Worm (Caenorhabditis elegans) whole organism, mixed stage, embryonic: ENCODE results near the gene C30A5.10.

Experiments
- bed-3 ChIP-seq: fragments of 200-800 bp; sonication (Bioruptor generic); optimal IDR thresholded peaks from 3 replicates; lab custom pipeline; 2018; ENCODE audit warnings: mild to moderate bottlenecking, missing genetic modification characterization, moderate library complexity, missing compliant biosample characterization
- ces-1 ChIP-seq: fragments of 150-350 bp; optimal IDR thresholded peaks from 2 replicates; lab custom pipeline; 2014; ENCODE audit warnings: missing biosample characterization, missing genetic modification reagents, missing genetic modification characterization
- lin-13 ChIP-seq: fragments of 150-350 bp; optimal IDR thresholded peaks from 2 replicates; lab custom pipeline; 2014; ENCODE audit warnings: missing biosample characterization, missing genetic modification characterization
- lsy-2 ChIP-seq: fragments of 150-350 bp; optimal IDR thresholded peaks from 2 replicates; lab custom pipeline; 2014; ENCODE audit warnings: missing biosample characterization, missing genetic modification characterization
- mab-5 ChIP-seq: fragments of 150-350 bp; optimal IDR thresholded peaks from 2 replicates; lab custom pipeline; 2014; ENCODE audit warnings: missing biosample characterization, missing genetic modification characterization
- nhr-12 ChIP-seq: fragments of 150-350 bp; optimal IDR thresholded peaks from 2 replicates; lab custom pipeline; 2014; ENCODE audit warnings: missing biosample characterization, missing genetic modification characterization
- nhr-237 ChIP-seq: fragments of 150-350 bp; optimal IDR thresholded peaks from 2 replicates; lab custom pipeline; 2014; ENCODE audit warnings: missing biosample characterization, missing genetic modification characterization
- pha-4 ChIP-seq: fragments of 150-350 bp; optimal IDR thresholded peaks from 2 replicates; lab custom pipeline; 2018; ENCODE audit warnings: missing biosample characterization, missing genetic modification reagents, missing genetic modification characterization
- sem-2 ChIP-seq: fragments of 200-800 bp; sonication (Bioruptor generic); optimal IDR thresholded peaks from 2 replicates; lab custom pipeline; 2018; ENCODE audit warnings: mild to moderate bottlenecking, missing genetic modification characterization, missing compliant biosample characterization
- snpc-4 ChIP-seq: fragments of 150-350 bp; optimal IDR thresholded peaks from 2 replicates; lab custom pipeline; 2014; ENCODE audit warnings: missing biosample characterization, missing genetic modification characterization
- sptf-1 ChIP-seq: sonication (generic microtip); optimal IDR thresholded peaks from 2 replicates; lab custom pipeline; 2017; ENCODE audit warnings: mild to moderate bottlenecking, missing genetic modification characterization, moderate library complexity, missing compliant biosample characterization
- unc-39 ChIP-seq: fragments of 150-350 bp; optimal IDR thresholded peaks from 2 replicates; lab custom pipeline; 2014; ENCODE audit warnings: missing biosample characterization, missing genetic modification characterization
- unc-62 ChIP-seq: fragments of 150-350 bp; optimal IDR thresholded peaks from 2 replicates; lab custom pipeline; 2014; ENCODE audit warnings: missing biosample characterization, missing genetic modification reagents, missing genetic modification characterization
- ztf-11 ChIP-seq: fragments of 150-350 bp; optimal IDR thresholded peaks from 2 replicates; lab custom pipeline; 2014; ENCODE audit warnings: missing biosample characterization, missing genetic modification characterization

DNA sequence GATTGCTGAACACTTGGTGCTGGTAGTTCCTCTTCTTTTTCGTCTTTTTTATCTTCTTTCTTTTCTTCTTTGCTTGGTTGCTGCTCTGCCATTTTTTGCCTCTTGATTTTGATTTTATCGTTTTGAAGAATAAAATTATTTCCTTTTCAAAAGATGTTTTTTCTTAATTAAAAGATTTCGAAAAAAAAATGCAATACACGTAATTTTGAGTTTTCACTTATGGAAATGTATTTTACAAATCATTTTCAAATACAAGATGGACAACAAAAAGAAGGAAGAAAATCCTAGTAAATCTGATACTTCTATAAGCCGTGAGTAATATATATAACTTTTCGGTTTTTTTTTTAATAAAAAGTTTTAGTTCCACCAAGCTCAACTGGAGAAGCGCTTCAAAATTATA, 39.7 kb upstream of the C30A5.10 start, which contains the start of the genes C02F5.10 and C02F5.2:
- TF ChIP-seq sem-2 (GFP tag; lab: Kevin White, UChicago) (no peak), unc-62 (GFP tag; lab: Kevin White, UChicago) (no peak), nhr-237 (tag; lab: Kevin White, UChicago) (no peak), lsy-2 (tag; lab: Kevin White, UChicago) (no peak), bed-3 (GFP tag; lab: Kevin White, UChicago) (no peak), nhr-12 (tag; lab: Kevin White, UChicago) (no peak), snpc-4 (no peak), sptf-1 (tag; lab: Kevin White, UChicago) (no peak), unc-39 (no peak), lin-13 (tag; lab: Kevin White, UChicago) (no peak), ces-1 (no peak), ztf-11 (tag; lab: Kevin White, UChicago) (no peak), pha-4 (tag; lab: Kevin White, UChicago) (no peak), mab-5 (tag; lab: Kevin White, UChicago) (no peak)
